Fruit fly (Drosophila melanogaster) whole organism, embryonic: ENCODE measurements around the gene Pak.
A peak's percentile ranks its signal among the peaks of the same experiment; 100 is the strongest.

Experiments used
- Awh ChIP-seq: fragments of 200-800 bp; sonication (Bioruptor generic); IDR thresholded peaks from 2 replicates; pipeline ENCODE4, ENCODE4 v1.3.6; 2022; ENCODE audit warnings: missing biosample characterization, missing genetic modification characterization
- Blimp-1 ChIP-seq: fragments of 200-800 bp; sonication (Bioruptor generic); optimal IDR thresholded peaks from 3 replicates; lab custom pipeline; 2018; ENCODE audit warnings: missing biosample characterization, missing genetic modification characterization, mild to moderate bottlenecking, moderate library complexity, missing genetic modification reagents
- CG1024 ChIP-seq: fragments of 200-800 bp; sonication (Bioruptor generic); IDR thresholded peaks from 2 replicates; pipeline ENCODE4 v1.3.6; 2022; ENCODE audit warnings: missing biosample characterization, missing genetic modification characterization
- CG10979 ChIP-seq: fragments of 200-800 bp; sonication (Bioruptor generic); optimal IDR thresholded peaks from 2 replicates; lab custom pipeline; 2018; ENCODE audit warnings: missing biosample characterization, mild to moderate bottlenecking, missing genetic modification characterization, moderate library complexity
- CG12659 ChIP-seq: fragments of 200-800 bp; sonication (Bioruptor generic); optimal IDR thresholded peaks from 3 replicates; lab custom pipeline; 2017; ENCODE audit warnings: mild to moderate bottlenecking, missing biosample characterization, missing genetic modification reagents, missing genetic modification characterization
- CG14667 ChIP-seq: fragments of 200-800 bp; sonication (Bioruptor generic); IDR thresholded peaks from 2 replicates; pipeline ENCODE4 v1.3.6; 2022; ENCODE audit warnings: missing biosample characterization, missing genetic modification characterization
- CG15696 ChIP-seq: fragments of 200-800 bp; sonication (Bioruptor generic); optimal IDR thresholded peaks from 2 replicates; lab custom pipeline; 2019; ENCODE audit warnings: missing biosample characterization, mild to moderate bottlenecking, missing genetic modification characterization, moderate library complexity
- CG16813 ChIP-seq: fragments of 200-800 bp; sonication (Bioruptor generic); IDR thresholded peaks from 3 replicates; pipeline ENCODE4 v1.3.6; 2022; ENCODE audit warnings: missing biosample characterization, missing genetic modification characterization; ENCODE audit not compliant: partially characterized antibody
- CG17829 ChIP-seq: fragments of 200-800 bp; optimal IDR thresholded peaks from 2 replicates; lab custom pipeline; 2019; ENCODE audit warnings: missing biosample characterization, mild to moderate bottlenecking, missing genetic modification characterization, moderate library complexity
- CG18262 ChIP-seq: fragments of 200-800 bp; optimal IDR thresholded peaks from 3 replicates; lab custom pipeline; 2019; ENCODE audit warnings: missing biosample characterization, mild to moderate bottlenecking, missing genetic modification characterization, moderate library complexity
- CG2120 ChIP-seq: fragments of 200-800 bp; sonication (Bioruptor generic); optimal IDR thresholded peaks from 3 replicates; lab custom pipeline; 2016; ENCODE audit warnings: missing biosample characterization, missing genetic modification characterization
- CG30403 ChIP-seq: fragments of 200-800 bp; sonication (Bioruptor generic); optimal IDR thresholded peaks from 3 replicates; lab custom pipeline; 2016; ENCODE audit warnings: missing biosample characterization, missing genetic modification characterization
- CG3065 ChIP-seq: fragments of 200-800 bp; sonication (Bioruptor generic); optimal IDR thresholded peaks from 2 replicates; lab custom pipeline; 2016; ENCODE audit warnings: missing biosample characterization, missing genetic modification characterization
- CG3995 ChIP-seq: fragments of 200-800 bp; sonication (Bioruptor generic); optimal IDR thresholded peaks from 3 replicates; lab custom pipeline; 2016; ENCODE audit warnings: missing biosample characterization, missing genetic modification characterization
- CG4360 ChIP-seq: fragments of 200-800 bp; sonication (Bioruptor generic); IDR thresholded peaks from 2 replicates; pipeline ENCODE4 v1.3.6; 2022; ENCODE audit warnings: missing biosample characterization, missing genetic modification characterization
- CG4854 ChIP-seq: fragments of 200-800 bp; sonication (Bioruptor generic); optimal IDR thresholded peaks from 2 replicates; lab custom pipeline; 2016; ENCODE audit warnings: missing biosample characterization, missing genetic modification characterization, inconsistent platforms
- CG7271 ChIP-seq: fragments of 200-800 bp; sonication (Bioruptor generic); optimal IDR thresholded peaks from 2 replicates; lab custom pipeline; 2018; ENCODE audit warnings: missing biosample characterization, mild to moderate bottlenecking, missing genetic modification characterization, moderate library complexity
- CG8478 ChIP-seq: fragments of >200 bp; optimal IDR thresholded peaks from 2 replicates; lab custom pipeline; 2018
- CHES-1-like ChIP-seq: fragments of 200-800 bp; sonication (Bioruptor generic); optimal IDR thresholded peaks from 2 replicates; lab custom pipeline; 2016; ENCODE audit warnings: missing biosample characterization, missing genetic modification characterization
- Chrac-16 ChIP-seq: fragments of 200-800 bp; sonication (Bioruptor generic); optimal IDR thresholded peaks from 3 replicates; lab custom pipeline; 2016; ENCODE audit warnings: missing biosample characterization, missing genetic modification characterization
- D ChIP-seq, 2 experiments: fragments of 200-800 bp in 1 of 2; fragments of >200 bp in 1 of 2; sonication (Bioruptor generic) in 1 of 2; optimal IDR thresholded peaks; 2 replicates in 1 of 2; 3 replicates in 1 of 2; lab custom pipeline; 2017; ENCODE audit warnings: mild to moderate bottlenecking in 1 of 2, missing biosample characterization in 1 of 2, missing genetic modification characterization in 1 of 2, missing genetic modification reagents in 1 of 2
- D19B ChIP-seq: fragments of 200-800 bp; sonication (Bioruptor generic); optimal IDR thresholded peaks from 2 replicates; lab custom pipeline; 2017; ENCODE audit warnings: missing biosample characterization, mild to moderate bottlenecking, missing genetic modification characterization
- Drgx ChIP-seq: fragments of 200-800 bp; sonication (Bioruptor generic); IDR thresholded peaks from 2 replicates; pipeline ENCODE4 v1.3.6; 2022; ENCODE audit warnings: missing biosample characterization, missing genetic modification characterization
- HLHmδ ChIP-seq: fragments of 200-800 bp; sonication (Bioruptor generic); optimal IDR thresholded peaks from 2 replicates; lab custom pipeline; 2018; ENCODE audit warnings: missing biosample characterization, mild to moderate bottlenecking, missing genetic modification characterization, moderate library complexity
- Hmr ChIP-seq: fragments of 200-800 bp; sonication (Bioruptor generic); optimal IDR thresholded peaks from 3 replicates; lab custom pipeline; 2017; ENCODE audit warnings: mild to moderate bottlenecking, missing biosample characterization, missing genetic modification reagents, missing genetic modification characterization
- Lhr ChIP-seq: fragments of 200-800 bp; sonication (Bioruptor generic); optimal IDR thresholded peaks from 3 replicates; lab custom pipeline; 2017; ENCODE audit warnings: mild to moderate bottlenecking, missing biosample characterization, missing genetic modification reagents, missing genetic modification characterization
- NC2α ChIP-seq: fragments of 200-800 bp; sonication (Bioruptor generic); optimal IDR thresholded peaks from 2 replicates; lab custom pipeline; 2016; ENCODE audit warnings: missing biosample characterization, missing genetic modification characterization
- PHDP ChIP-seq: fragments of 200-800 bp; sonication (Bioruptor generic); optimal IDR thresholded peaks from 3 replicates; lab custom pipeline; 2018; ENCODE audit warnings: missing biosample characterization, mild to moderate bottlenecking, missing genetic modification characterization, moderate library complexity
- Scr ChIP-seq: fragments of 200-800 bp; sonication (Bioruptor generic); IDR thresholded peaks from 2 replicates; pipeline ENCODE4 v1.3.6; 2022; ENCODE audit warnings: missing biosample characterization, missing genetic modification characterization; ENCODE audit not compliant: partially characterized antibody
- amos ChIP-seq: fragments of 200-800 bp; sonication (Bioruptor generic); IDR thresholded peaks from 2 replicates; pipeline ENCODE4 v1.3.6; 2022; ENCODE audit warnings: missing biosample characterization, missing genetic modification characterization; ENCODE audit not compliant: partially characterized antibody
- corto ChIP-seq: fragments of 200-800 bp; sonication (Bioruptor generic); optimal IDR thresholded peaks from 2 replicates; lab custom pipeline; 2016; ENCODE audit warnings: missing biosample characterization, mild to moderate bottlenecking, missing genetic modification characterization, moderate library complexity
- croc ChIP-seq: fragments of 200-800 bp; sonication (Bioruptor generic); conservative IDR thresholded peaks from 3 replicates; pipeline ENCODE4 v1.3.6; 2022; ENCODE audit warnings: missing biosample characterization, missing genetic modification characterization
- ewg ChIP-seq: fragments of 200-800 bp; sonication (Bioruptor generic); optimal IDR thresholded peaks from 3 replicates; lab custom pipeline; 2017; ENCODE audit warnings: mild to moderate bottlenecking, missing biosample characterization, missing genetic modification reagents, missing genetic modification characterization
- fd102C ChIP-seq: fragments of 200-800 bp; sonication (Bioruptor generic); optimal IDR thresholded peaks from 2 replicates; lab custom pipeline; 2018; ENCODE audit warnings: missing biosample characterization, mild to moderate bottlenecking, missing genetic modification characterization, moderate library complexity
- fd3F ChIP-seq: fragments of 200-800 bp; sonication (Bioruptor generic); optimal IDR thresholded peaks from 2 replicates; lab custom pipeline; 2018; ENCODE audit warnings: missing biosample characterization, mild to moderate bottlenecking, missing genetic modification characterization, moderate library complexity
- gsb ChIP-seq: fragments of 200-800 bp; sonication (Bioruptor generic); IDR thresholded peaks from 2 replicates; pipeline ENCODE4 v1.3.6; 2022; ENCODE audit warnings: missing biosample characterization, missing genetic modification characterization
- hb ChIP-seq: fragments of 200-800 bp; sonication (Bioruptor generic); IDR thresholded peaks from 3 replicates; pipeline ENCODE4 v1.3.6; 2022; ENCODE audit warnings: missing biosample characterization, missing genetic modification characterization; ENCODE audit not compliant: partially characterized antibody
- inv ChIP-seq: fragments of 200-800 bp; sonication (Bioruptor generic); IDR thresholded peaks from 2 replicates; pipeline ENCODE4 v1.3.6; 2022; ENCODE audit warnings: missing biosample characterization, missing genetic modification characterization; ENCODE audit not compliant: partially characterized antibody
- jumu ChIP-seq: fragments of 200-800 bp; sonication (Bioruptor generic); optimal IDR thresholded peaks from 3 replicates; lab custom pipeline; 2016; ENCODE audit warnings: missing biosample characterization, missing genetic modification characterization
- lmd ChIP-seq: fragments of 200-800 bp; sonication (Bioruptor generic); IDR thresholded peaks from 2 replicates; pipeline ENCODE4 v1.3.6; 2022; ENCODE audit warnings: missing biosample characterization, missing genetic modification characterization
- lola ChIP-seq, 3 experiments: fragments of >200 bp in 2 of 3; fragments of 200-800 bp in 1 of 3; sonication (Bioruptor generic) in 1 of 3; optimal IDR thresholded peaks; 2 replicates each; lab custom pipeline; 2017 to 2019; ENCODE audit warnings: missing biosample characterization in 3 of 3, missing genetic modification characterization in 3 of 3, mild to moderate bottlenecking in 1 of 3, moderate library complexity in 1 of 3
- nerfin-2 ChIP-seq: fragments of 200-800 bp; sonication (Bioruptor generic); IDR thresholded peaks from 2 replicates; pipeline ENCODE4 v1.3.6; 2022; ENCODE audit warnings: missing biosample characterization, missing genetic modification characterization; ENCODE audit not compliant: partially characterized antibody
- nom ChIP-seq: fragments of 200-800 bp; sonication (Bioruptor generic); optimal IDR thresholded peaks from 2 replicates; lab custom pipeline; 2017; ENCODE audit warnings: missing biosample characterization, missing genetic modification characterization, mild to moderate bottlenecking, moderate library complexity, missing genetic modification reagents
- oc ChIP-seq: fragments of 200-800 bp; sonication (Bioruptor generic); optimal IDR thresholded peaks from 2 replicates; lab custom pipeline; 2018; ENCODE audit warnings: missing biosample characterization, mild to moderate bottlenecking, missing genetic modification characterization, moderate library complexity
- pros ChIP-seq: fragments of 200-800 bp; sonication (Bioruptor generic); optimal IDR thresholded peaks from 3 replicates; lab custom pipeline; 2019; ENCODE audit warnings: missing biosample characterization, mild to moderate bottlenecking, missing genetic modification characterization, moderate library complexity
- sr ChIP-seq: fragments of 200-800 bp; sonication (Bioruptor generic); IDR thresholded peaks from 3 replicates; pipeline ENCODE4 v1.3.6; 2022; ENCODE audit warnings: missing biosample characterization, missing genetic modification characterization
- trem ChIP-seq: fragments of 200-800 bp; optimal IDR thresholded peaks from 3 replicates; lab custom pipeline; 2019; ENCODE audit warnings: missing biosample characterization, mild to moderate bottlenecking, missing genetic modification characterization, moderate library complexity
- unc-4 ChIP-seq: fragments of 200-800 bp; sonication (Bioruptor generic); IDR thresholded peaks from 2 replicates; pipeline ENCODE4 v1.3.6; 2022; ENCODE audit warnings: missing biosample characterization, missing genetic modification characterization; ENCODE audit not compliant: partially characterized antibody
- wor ChIP-seq: fragments of 200-800 bp; sonication (Bioruptor generic); IDR thresholded peaks from 2 replicates; pipeline ENCODE4 v1.3.6; 2022; ENCODE audit warnings: missing biosample characterization, missing genetic modification characterization

The Pak gene

dm6 chr3R:6345814-6346213 lies 4.9 kb upstream of the Pak start, which contains the start of the genes SmD2 and CG18048 (continued):
- TF ChIP-seq nerfin-2 (GFP tag; lab: Robert Waterston, UW) (peak; percentile 54; the same call in 1 of the 2 replicates), hb (GFP tag; lab: Robert Waterston, UW) (peak; percentile 57; the same call in 1 of the 3 replicates), nom (GFP tag; lab: Kevin White, UChicago) (no peak), CHES-1-like (peak; percentile 6), CG17829 (peak; percentile 45), CG1024 (GFP tag; lab: Robert Waterston, UW) (no peak), fd3F (GFP tag; lab: Kevin White, UChicago) (no peak), CG7271 (tag; lab: Kevin White, UChicago) (no peak), CG2120 (GFP tag; lab: Kevin White, UChicago) (peak; percentile 14), CG4854 (GFP tag; lab: Kevin White, UChicago) (peak; percentile 18), HLHmδ (GFP tag; lab: Kevin White, UChicago) (no peak), lmd (GFP tag; lab: Robert Waterston, UW) (no peak), CG3065 (GFP tag; lab: Kevin White, UChicago) (no peak), PHDP (tag; lab: Kevin White, UChicago) (no peak), unc-4 (GFP tag; lab: Robert Waterston, UW) (peak; percentile 79), croc (GFP tag; lab: Robert Waterston, UW) (no peak), lola (GFP tag; optimal IDR thresholded peaks at IDR 0.05; lab: Kevin White, UChicago) (peak in 1 of 3 experiments; percentile 10), Lhr (peak; percentile 57), CG14667 (GFP tag; lab: Robert Waterston, UW) (no peak), D19B (no peak), sr (no peak), CG18262 (peak; percentile 9), wor (GFP tag; lab: Robert Waterston, UW) (no peak), CG3995 (peak; percentile 70), ewg (no peak), trem (tag; lab: Kevin White, UChicago) (peak; percentile 85), D (optimal IDR thresholded peaks at IDR 0.05; lab: Kevin White, UChicago) (no peak), D (GFP tag; optimal IDR thresholded peaks at IDR 0.05; lab: Kevin White, UChicago) (no peak), CG10979 (tag; lab: Kevin White, UChicago) (no peak), Blimp-1 (GFP tag; lab: Kevin White, UChicago) (peak; percentile 4), CG30403 (peak; percentile 24), amos (GFP tag; lab: Robert Waterston, UW) (peak; percentile 75), gsb (GFP tag; lab: Robert Waterston, UW) (no peak), oc (tag; lab: Kevin White, UChicago) (no peak), Awh (GFP tag; lab: Robert Waterston, UW) (no peak), CG16813 (GFP tag; lab: Robert Waterston, UW) (peak; percentile 84), fd102C (GFP tag; lab: Kevin White, UChicago) (no peak), corto (GFP tag; lab: Kevin White, UChicago) (no peak), Drgx (GFP tag; lab: Robert Waterston, UW) (no peak), jumu (GFP tag; lab: Kevin White, UChicago) (no peak), CG12659 (GFP tag; lab: Kevin White, UChicago) (peak; percentile 47), Chrac-16 (GFP tag; lab: Kevin White, UChicago) (peak; percentile 5), CG4360 (GFP tag; lab: Robert Waterston, UW) (no peak), Hmr (no peak), pros (no peak), CG8478 (lab: Kevin White, UChicago) (no peak), inv (GFP tag; lab: Robert Waterston, UW) (peak; percentile 75), CG15696 (tag; lab: Kevin White, UChicago) (no peak), NC2α (GFP tag; lab: Kevin White, UChicago) (no peak), Scr (GFP tag; lab: Robert Waterston, UW) (peak; percentile 82)
